Fruit fly (Drosophila melanogaster): ENCODE measurements around the gene CG10098.

The CG10098 gene

DNA sequence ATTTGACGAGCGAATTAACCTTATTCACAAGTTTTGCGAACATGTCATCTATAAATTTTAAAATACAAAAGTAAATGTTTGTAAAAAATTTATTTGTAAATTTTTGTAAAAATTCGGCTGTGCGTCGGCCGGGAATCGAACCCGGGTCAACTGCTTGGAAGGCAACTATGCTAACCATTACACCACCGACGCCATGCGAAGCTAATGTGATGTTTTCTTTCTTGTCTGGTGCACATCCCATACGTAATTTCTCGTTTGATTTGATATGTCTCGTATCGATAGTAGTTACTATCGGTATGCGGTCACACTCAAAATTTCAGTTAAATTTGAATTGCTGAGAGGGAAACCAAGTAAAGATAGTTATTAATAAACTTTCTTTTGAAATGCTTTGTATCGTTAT lies 6.5 kb downstream of the CG10098 start (continued):
- TF ChIP-seq peb (GFP tag; IDR thresholded peaks at IDR 0.05) (no peak), Deaf1 (tag; optimal IDR thresholded peaks at IDR 0.05) (no peak), sim (GFP tag; IDR thresholded peaks at IDR 0.05) (no peak), tna (GFP tag; IDR thresholded peaks at IDR 0.05; ENCODE audit: partially characterized antibody) (peak; percentile 94), Hr51 (GFP tag; optimal IDR thresholded peaks at IDR 0.05) (no peak), CG9797 (GFP tag; optimal IDR thresholded peaks at IDR 0.05) (peak; percentile 77), CG8281 (tag; optimal IDR thresholded peaks at IDR 0.05) (no peak), Side (GFP tag; optimal IDR thresholded peaks at IDR 0.05) (no peak), crc (GFP tag; optimal IDR thresholded peaks at IDR 0.05) (no peak), gce (GFP tag; IDR thresholded peaks at IDR 0.05) (no peak; the same call in 2 of the 3 replicates), CG6654 (GFP tag; optimal IDR thresholded peaks at IDR 0.05) (no peak), CG18619 (GFP tag; optimal IDR thresholded peaks at IDR 0.05) (no peak), CG34224 (GFP tag; IDR thresholded peaks at IDR 0.05; ENCODE audit: partially characterized antibody) (peak; percentile 96), CG6813 (GFP tag; optimal IDR thresholded peaks at IDR 0.05) (no peak), CG16779 (GFP tag; IDR thresholded peaks at IDR 0.05) (no peak), dysf (GFP tag; IDR thresholded peaks at IDR 0.05) (no peak), CG18262 (tag; optimal IDR thresholded peaks at IDR 0.05) (no peak), stwl (tag; optimal IDR thresholded peaks at IDR 0.05) (peak; percentile 51), wdn (GFP tag; IDR thresholded peaks at IDR 0.05) (no peak), hbn (GFP tag; IDR thresholded peaks at IDR 0.05; ENCODE audit: partially characterized antibody) (peak; percentile 92), luna (GFP tag; optimal IDR thresholded peaks at IDR 0.05) (no peak), CG15269 (tag; optimal IDR thresholded peaks at IDR 0.05) (no peak), NK7.1 (GFP tag; optimal IDR thresholded peaks at IDR 0.05) (no peak), Bteb2 (GFP tag; optimal IDR thresholded peaks at IDR 0.05) (no peak), sna (GFP tag; IDR thresholded peaks at IDR 0.05; ENCODE audit: partially characterized antibody) (peak; percentile 93), nom (GFP tag; optimal IDR thresholded peaks at IDR 0.05) (no peak), wek (GFP tag; optimal IDR thresholded peaks at IDR 0.05) (no peak), CG1647 (GFP tag; optimal IDR thresholded peaks at IDR 0.05) (no peak), danr (GFP tag; IDR thresholded peaks at IDR 0.05) (no peak), emc (GFP tag; optimal IDR thresholded peaks at IDR 0.05) (no peak), CG8089 (GFP tag; optimal IDR thresholded peaks at IDR 0.05) (no peak), Sox100B (GFP tag; optimal IDR thresholded peaks at IDR 0.05) (no peak), tap (tag; optimal IDR thresholded peaks at IDR 0.05) (no peak), CG13624 (GFP tag; optimal IDR thresholded peaks at IDR 0.05) (no peak), CG9727 (GFP tag; optimal IDR thresholded peaks at IDR 0.05) (no peak), CG14860 (GFP tag; IDR thresholded peaks at IDR 0.05; ENCODE audit: partially characterized antibody) (peak; percentile 95), Ptx1 (GFP tag; IDR thresholded peaks at IDR 0.05) (no peak), D (optimal IDR thresholded peaks at IDR 0.05) (no peak), D (GFP tag; optimal IDR thresholded peaks at IDR 0.05) (no peak), zf30C (GFP tag; optimal IDR thresholded peaks at IDR 0.05) (no peak), C15 (GFP tag; IDR thresholded peaks at IDR 0.05) (no peak), yki (optimal IDR thresholded peaks at IDR 0.05) (no peak), CG18476 (GFP tag; optimal IDR thresholded peaks at IDR 0.05) (no peak), Sin3A (optimal IDR thresholded peaks at IDR 0.05) (no peak), Neu2 (GFP tag; optimal IDR thresholded peaks at IDR 0.05; ENCODE audit: borderline replicate concordance) (no peak), CG7556 (GFP tag; optimal IDR thresholded peaks at IDR 0.05) (no peak), toy (GFP tag; IDR thresholded peaks at IDR 0.05) (no peak), CG10654 (GFP tag; optimal IDR thresholded peaks at IDR 0.05) (no peak), CG13775 (GFP tag; optimal IDR thresholded peaks at IDR 0.05) (no peak), CG6854 (GFP tag; optimal IDR thresholded peaks at IDR 0.05) (no peak), sr (GFP tag; IDR thresholded peaks at IDR 0.05) (no peak), CG11696 (GFP tag; IDR thresholded peaks at IDR 0.05) (no peak), Awh (GFP tag; IDR thresholded peaks at IDR 0.05) (no peak)
